Worm (Caenorhabditis elegans) whole organism, late embryonic: Measurements from ENCODE around the gene syx-16.

ENCODE experiments used
- K02D7.2 ChIP-seq: sonication (generic microtip); optimal IDR thresholded peaks from 2 replicates; lab custom pipeline; 2017; ENCODE audit warnings: mild to moderate bottlenecking, missing genetic modification characterization, missing compliant biosample characterization
- ahr-1 ChIP-seq: sonication (generic microtip); optimal IDR thresholded peaks from 2 replicates; lab custom pipeline; 2016; ENCODE audit warnings: missing genetic modification characterization, missing compliant biosample characterization
- ceh-19 ChIP-seq: fragments of 200-800 bp; sonication (Bioruptor generic); optimal IDR thresholded peaks from 2 replicates; lab custom pipeline; 2018; ENCODE audit warnings: mild to moderate bottlenecking, missing genetic modification characterization, missing compliant biosample characterization
- ceh-24 ChIP-seq: sonication (generic microtip); optimal IDR thresholded peaks from 2 replicates; lab custom pipeline; 2016; ENCODE audit warnings: mild to moderate bottlenecking, missing genetic modification characterization, missing compliant biosample characterization
- ceh-30 ChIP-seq: fragments of 150-350 bp; optimal IDR thresholded peaks from 2 replicates; lab custom pipeline; 2014; ENCODE audit warnings: missing biosample characterization, missing genetic modification characterization
- elt-2 ChIP-seq: sonication (generic microtip); optimal IDR thresholded peaks from 2 replicates; lab custom pipeline; 2016; ENCODE audit warnings: missing genetic modification reagents, missing genetic modification characterization, missing compliant biosample characterization
- hlh-13 ChIP-seq: fragments of 200-800 bp; sonication (Bioruptor generic); optimal IDR thresholded peaks from 2 replicates; lab custom pipeline; 2018; ENCODE audit warnings: mild to moderate bottlenecking, missing genetic modification characterization, missing compliant biosample characterization
- pag-3 ChIP-seq: sonication (generic microtip); optimal IDR thresholded peaks from 2 replicates; lab custom pipeline; 2016; ENCODE audit warnings: missing compliant biosample characterization, missing genetic modification characterization, borderline replicate concordance
- pha-4 ChIP-seq: fragments of 150-350 bp; optimal IDR thresholded peaks from 2 replicates; lab custom pipeline; 2018; ENCODE audit warnings: missing biosample characterization, missing genetic modification reagents, missing genetic modification characterization
- pqm-1 ChIP-seq: sonication (generic microtip); optimal IDR thresholded peaks from 2 replicates; lab custom pipeline; 2016; ENCODE audit warnings: missing genetic modification characterization, missing compliant biosample characterization
- unc-3 ChIP-seq, 2 experiments: fragments of 200-800 bp in 1 of 2; sonication (Bioruptor generic) in 1 of 2; sonication (generic microtip) in 1 of 2; conservative IDR thresholded peaks in 1 of 2; optimal IDR thresholded peaks in 1 of 2; 2 replicates each; pipeline versions ENCODE4 v1.3.6 to Lab custom; 2016 to 2022; ENCODE audit warnings: missing compliant biosample characterization in 2 of 2, missing genetic modification characterization in 2 of 2, missing genetic modification reagents in 1 of 2

DNA sequence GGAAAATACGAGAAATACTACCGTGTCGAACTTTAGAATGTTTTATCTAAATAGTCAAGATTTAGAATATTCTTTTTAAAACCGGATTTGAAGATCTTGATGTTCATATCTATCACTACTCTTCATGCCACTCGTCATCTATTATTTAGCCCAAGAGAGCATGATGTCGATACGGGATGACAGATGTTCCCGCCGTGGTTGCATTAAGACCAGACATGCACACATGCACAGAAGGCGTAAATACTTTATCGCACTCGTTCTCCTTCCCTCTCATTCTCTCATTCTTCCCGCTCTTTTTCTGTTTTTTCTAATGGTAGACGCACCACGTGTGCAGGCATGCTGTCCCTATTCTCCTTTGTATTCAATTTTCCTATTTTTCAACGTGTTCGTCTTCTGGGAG is 25.5 kb downstream of the syx-16 start:
- TF ChIP-seq elt-2 (tag; lab: Kevin White, UChicago), result no peak
- no peak for TF ChIP-seq ceh-19
- no peak for TF ChIP-seq pqm-1 (tag; lab: Kevin White, UChicago)
- no peak for TF ChIP-seq K02D7.2 (tag; lab: Kevin White, UChicago)
- no peak for TF ChIP-seq ceh-24 (tag; lab: Kevin White, UChicago)
- TF ChIP-seq pag-3 (tag; lab: Kevin White, UChicago), result no peak
- no peak for TF ChIP-seq ceh-30
- no peak for TF ChIP-seq unc-3 (GFP tag; conservative IDR thresholded peaks at IDR 0.05; lab: Robert Waterston, UW)
- no peak for TF ChIP-seq unc-3 (tag; optimal IDR thresholded peaks at IDR 0.05; lab: Kevin White, UChicago)
- TF ChIP-seq hlh-13 (GFP tag; lab: Kevin White, UChicago), result no peak
- TF ChIP-seq ahr-1 (tag; lab: Kevin White, UChicago), result no peak
- TF ChIP-seq pha-4 (tag; lab: Kevin White, UChicago), result no peak
